Worm (Caenorhabditis elegans) whole organism, late embryonic: ENCODE measurements around the gene tag-151.

Experiments used
- C08G9.2 ChIP-seq: sonication (generic microtip); optimal IDR thresholded peaks from 2 replicates; lab custom pipeline; 2016; ENCODE audit warnings: mild to moderate bottlenecking, missing genetic modification characterization, moderate library complexity, missing compliant biosample characterization
- K02D7.2 ChIP-seq: sonication (generic microtip); optimal IDR thresholded peaks from 2 replicates; lab custom pipeline; 2017; ENCODE audit warnings: mild to moderate bottlenecking, missing genetic modification characterization, missing compliant biosample characterization
- K09A11.1 ChIP-seq: sonication (generic microtip); optimal IDR thresholded peaks from 2 replicates; lab custom pipeline; 2017; ENCODE audit warnings: antibody characterized with exemption, mild to moderate bottlenecking, missing genetic modification characterization, missing compliant biosample characterization; ENCODE audit not compliant: insufficient read depth
- T23F11.4 ChIP-seq: fragments of 200-800 bp; sonication (Bioruptor generic); optimal IDR thresholded peaks from 2 replicates; lab custom pipeline; 2018; ENCODE audit warnings: mild to moderate bottlenecking, missing genetic modification characterization, missing compliant biosample characterization
- Y22D7AL.16 ChIP-seq: sonication (generic microtip); optimal IDR thresholded peaks from 2 replicates; lab custom pipeline; 2016; ENCODE audit warnings: missing genetic modification characterization, missing compliant biosample characterization
- ahr-1 ChIP-seq: sonication (generic microtip); optimal IDR thresholded peaks from 2 replicates; lab custom pipeline; 2016; ENCODE audit warnings: missing genetic modification characterization, missing compliant biosample characterization
- ceh-19 ChIP-seq: fragments of 200-800 bp; sonication (Bioruptor generic); optimal IDR thresholded peaks from 2 replicates; lab custom pipeline; 2018; ENCODE audit warnings: mild to moderate bottlenecking, missing genetic modification characterization, missing compliant biosample characterization
- ceh-2 ChIP-seq: sonication (generic microtip); optimal IDR thresholded peaks from 2 replicates; lab custom pipeline; 2016; ENCODE audit warnings: missing genotype, missing genetic modification characterization, missing compliant biosample characterization
- ceh-30 ChIP-seq: fragments of 150-350 bp; optimal IDR thresholded peaks from 2 replicates; lab custom pipeline; 2014; ENCODE audit warnings: missing biosample characterization, missing genetic modification characterization
- ceh-34 ChIP-seq: sonication (generic microtip); optimal IDR thresholded peaks from 2 replicates; lab custom pipeline; 2016; ENCODE audit warnings: mild to moderate bottlenecking, missing genetic modification characterization, missing compliant biosample characterization
- ceh-45 ChIP-seq: fragments of 200-800 bp; sonication (Bioruptor generic); IDR thresholded peaks from 2 replicates; pipeline ENCODE4 v1.3.6; 2022; ENCODE audit warnings: missing genetic modification reagents, missing genetic modification characterization, missing compliant biosample characterization
- ceh-48 ChIP-seq: sonication (generic microtip); optimal IDR thresholded peaks from 2 replicates; lab custom pipeline; 2016; ENCODE audit warnings: missing genetic modification characterization, inconsistent platforms, missing compliant biosample characterization
- ceh-6 ChIP-seq: fragments of 200-800 bp; sonication (Bioruptor generic); optimal IDR thresholded peaks from 2 replicates; lab custom pipeline; 2018; ENCODE audit warnings: mild to moderate bottlenecking, missing genetic modification characterization, missing compliant biosample characterization
- che-1 ChIP-seq: sonication (generic microtip); optimal IDR thresholded peaks from 2 replicates; lab custom pipeline; 2016; ENCODE audit warnings: mild to moderate bottlenecking, missing genetic modification characterization, missing compliant biosample characterization
- dmd-4 ChIP-seq: sonication (generic microtip); optimal IDR thresholded peaks from 2 replicates; lab custom pipeline; 2016; ENCODE audit warnings: borderline replicate concordance, missing genetic modification characterization, missing compliant biosample characterization
- elt-2 ChIP-seq: sonication (generic microtip); optimal IDR thresholded peaks from 2 replicates; lab custom pipeline; 2016; ENCODE audit warnings: missing genetic modification reagents, missing genetic modification characterization, missing compliant biosample characterization
- fax-1 ChIP-seq: sonication (generic microtip); optimal IDR thresholded peaks from 2 replicates; lab custom pipeline; 2016; ENCODE audit warnings: missing genotype, missing genetic modification characterization, missing compliant biosample characterization
- fkh-6 ChIP-seq: sonication (generic microtip); optimal IDR thresholded peaks from 2 replicates; lab custom pipeline; 2016; ENCODE audit warnings: missing genetic modification characterization, missing compliant biosample characterization
- hlh-13 ChIP-seq: fragments of 200-800 bp; sonication (Bioruptor generic); optimal IDR thresholded peaks from 2 replicates; lab custom pipeline; 2018; ENCODE audit warnings: mild to moderate bottlenecking, missing genetic modification characterization, missing compliant biosample characterization
- hlh-30 ChIP-seq: sonication (generic microtip); optimal IDR thresholded peaks from 2 replicates; lab custom pipeline; 2017; ENCODE audit warnings: antibody characterized with exemption, missing genetic modification characterization, missing compliant biosample characterization; ENCODE audit not compliant: insufficient read depth
- hlh-8 ChIP-seq: sonication (generic microtip); optimal IDR thresholded peaks from 2 replicates; lab custom pipeline; 2016; ENCODE audit warnings: missing genotype, missing genetic modification characterization, missing compliant biosample characterization
- lim-6 ChIP-seq: sonication (generic microtip); optimal IDR thresholded peaks from 2 replicates; lab custom pipeline; 2016; ENCODE audit warnings: missing genetic modification characterization, missing compliant biosample characterization
- lin-11 ChIP-seq: fragments of 200-800 bp; sonication (Bioruptor generic); optimal IDR thresholded peaks from 2 replicates; lab custom pipeline; 2018; ENCODE audit warnings: mild to moderate bottlenecking, missing genetic modification characterization, missing compliant biosample characterization
- mec-3 ChIP-seq: sonication (generic microtip); optimal IDR thresholded peaks from 2 replicates; lab custom pipeline; 2016; ENCODE audit warnings: borderline replicate concordance, missing genetic modification characterization, missing compliant biosample characterization
- nhr-11 ChIP-seq: fragments of 150-350 bp; optimal IDR thresholded peaks from 2 replicates; lab custom pipeline; 2014; ENCODE audit warnings: missing biosample characterization, missing genetic modification characterization
- odd-2 ChIP-seq: sonication (generic microtip); optimal IDR thresholded peaks from 2 replicates; lab custom pipeline; 2017; ENCODE audit warnings: antibody characterized with exemption, mild to moderate bottlenecking, missing genetic modification characterization, missing compliant biosample characterization
- pag-3 ChIP-seq: sonication (generic microtip); optimal IDR thresholded peaks from 2 replicates; lab custom pipeline; 2016; ENCODE audit warnings: missing compliant biosample characterization, missing genetic modification characterization, borderline replicate concordance
- pat-9 ChIP-seq: fragments of 200-800 bp; sonication (Bioruptor generic); optimal IDR thresholded peaks from 2 replicates; lab custom pipeline; 2018; ENCODE audit warnings: mild to moderate bottlenecking, missing genetic modification characterization, moderate library complexity, missing compliant biosample characterization
- pax-1 ChIP-seq: fragments of 150-350 bp; optimal IDR thresholded peaks from 2 replicates; lab custom pipeline; 2014; ENCODE audit warnings: missing biosample characterization, missing genetic modification characterization
- pha-2 ChIP-seq: sonication (generic microtip); optimal IDR thresholded peaks from 2 replicates; lab custom pipeline; 2017; ENCODE audit warnings: mild to moderate bottlenecking, missing genetic modification characterization, missing compliant biosample characterization
- pqm-1 ChIP-seq: sonication (generic microtip); optimal IDR thresholded peaks from 2 replicates; lab custom pipeline; 2016; ENCODE audit warnings: missing genetic modification characterization, missing compliant biosample characterization
- pros-1 ChIP-seq: fragments of 150-350 bp; optimal IDR thresholded peaks from 2 replicates; lab custom pipeline; 2014; ENCODE audit warnings: missing biosample characterization, missing genetic modification reagents, missing genetic modification characterization
- rnt-1 ChIP-seq: sonication (generic microtip); optimal IDR thresholded peaks from 2 replicates; lab custom pipeline; 2016; ENCODE audit warnings: missing genetic modification characterization, missing compliant biosample characterization
- sdc-2 ChIP-seq: sonication (generic microtip); optimal IDR thresholded peaks from 2 replicates; lab custom pipeline; 2016; ENCODE audit warnings: missing genotype, missing genetic modification characterization, missing compliant biosample characterization
- sox-2 ChIP-seq: fragments of 200-800 bp; sonication (Bioruptor generic); IDR thresholded peaks from 2 replicates; pipeline ENCODE4 v1.3.6; 2022; ENCODE audit warnings: missing genetic modification reagents, missing genetic modification characterization, missing compliant biosample characterization
- syd-9 ChIP-seq: sonication (generic microtip); optimal IDR thresholded peaks from 2 replicates; lab custom pipeline; 2016; ENCODE audit warnings: mild to moderate bottlenecking, missing genetic modification characterization, moderate library complexity, missing compliant biosample characterization
- ttx-3 ChIP-seq: sonication (generic microtip); optimal IDR thresholded peaks from 2 replicates; lab custom pipeline; 2016; ENCODE audit warnings: missing genetic modification reagents, missing genetic modification characterization, missing compliant biosample characterization
- unc-42 ChIP-seq: sonication (generic microtip); optimal IDR thresholded peaks from 2 replicates; lab custom pipeline; 2016; ENCODE audit warnings: missing genotype, missing genetic modification characterization, missing compliant biosample characterization
- unc-55 ChIP-seq: sonication (generic microtip); optimal IDR thresholded peaks from 2 replicates; lab custom pipeline; 2017; ENCODE audit warnings: missing biosample characterization, missing genetic modification reagents, missing genetic modification characterization
- zip-5 ChIP-seq: sonication (generic microtip); optimal IDR thresholded peaks from 2 replicates; lab custom pipeline; 2016; ENCODE audit warnings: missing genetic modification characterization, missing compliant biosample characterization
- ztf-16 ChIP-seq: sonication (generic microtip); optimal IDR thresholded peaks from 2 replicates; lab custom pipeline; 2017; ENCODE audit warnings: missing genetic modification characterization, missing compliant biosample characterization

Gene tag-151

DNA sequence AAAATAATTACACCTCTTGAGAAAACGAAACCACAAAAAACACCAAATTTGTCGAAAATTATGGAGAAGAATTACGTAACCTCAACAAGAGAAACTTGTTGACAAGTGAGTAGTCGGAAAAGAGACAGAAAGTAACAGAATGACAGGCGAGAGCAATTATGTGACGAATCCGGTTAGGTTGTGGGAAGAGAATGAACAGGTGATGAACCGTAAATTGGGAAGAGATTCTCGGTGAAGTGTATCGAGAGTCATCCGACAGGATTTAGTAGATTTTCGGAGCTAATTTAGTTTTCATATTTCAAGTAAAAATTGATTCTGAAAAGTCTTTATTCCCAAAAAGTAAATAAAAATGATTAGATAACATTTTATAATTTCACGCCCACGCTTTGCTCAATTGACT is 28.7 kb upstream of the tag-151 start, which contains the start of gene T05A7.7:
Gene T05A7.7, minus strand, starts transcription at position 101 of the 400 bp plus-strand sequence.
- TF ChIP-seq K09A11.1 = no peak
- no peak for TF ChIP-seq syd-9 (tag; lab: Kevin White, UChicago)
- no peak for TF ChIP-seq pha-2 (tag; lab: Kevin White, UChicago)
- TF ChIP-seq sdc-2 = no peak
- no peak for TF ChIP-seq zip-5 (tag; lab: Kevin White, UChicago)
- no peak for TF ChIP-seq lin-11 (tag; lab: Kevin White, UChicago)
- TF ChIP-seq pag-3 = no peak
- TF ChIP-seq ttx-3 (tag; lab: Kevin White, UChicago) = no peak
- no peak for TF ChIP-seq sox-2 (GFP tag; lab: Robert Waterston, UW)
- TF ChIP-seq pat-9 (tag; lab: Kevin White, UChicago) = no peak
- TF ChIP-seq ceh-34 (tag; lab: Kevin White, UChicago) = no peak
- TF ChIP-seq, all 69 proteins: peak for 0

DNA sequence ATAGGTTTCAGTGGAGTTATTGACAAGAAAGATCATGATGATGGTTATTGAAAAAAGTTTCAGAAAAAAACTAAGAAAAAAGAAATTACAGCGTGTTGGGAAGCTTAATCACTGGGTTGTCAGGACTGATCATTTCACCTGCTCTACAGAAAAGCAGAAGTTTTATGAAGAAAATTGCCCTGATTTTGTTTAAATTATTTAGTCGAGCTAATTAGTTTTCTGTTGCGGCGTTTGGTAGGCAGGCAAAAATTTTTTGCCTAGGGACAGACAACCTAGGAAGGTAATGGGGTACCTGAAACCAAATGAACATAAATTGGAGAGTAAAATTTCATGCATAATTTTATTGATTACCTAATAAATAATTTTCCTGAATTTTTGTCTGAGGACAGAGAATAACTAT is 26.4 kb upstream of the tag-151 start, which contains the start of gene sre-40:
Gene sre-40, minus strand, starts transcription at position 101 of the 400 bp plus-strand sequence.
- TF ChIP-seq zip-5 (tag; lab: Kevin White, UChicago) = no peak
- TF ChIP-seq T23F11.4 = no peak
- TF ChIP-seq lim-6 (tag; lab: Kevin White, UChicago) = no peak
- no peak for TF ChIP-seq hlh-13 (GFP tag; lab: Kevin White, UChicago)
- TF ChIP-seq odd-2 = no peak
- TF ChIP-seq fkh-6 = no peak
- TF ChIP-seq hlh-8 = no peak
- no peak for TF ChIP-seq K09A11.1
- TF ChIP-seq hlh-30 (tag; lab: Kevin White, UChicago) = no peak
- TF ChIP-seq ceh-6 (GFP tag; lab: Kevin White, UChicago) = no peak
- TF ChIP-seq C08G9.2 (tag; lab: Kevin White, UChicago) = no peak
- no peak for TF ChIP-seq ceh-48

DNA sequence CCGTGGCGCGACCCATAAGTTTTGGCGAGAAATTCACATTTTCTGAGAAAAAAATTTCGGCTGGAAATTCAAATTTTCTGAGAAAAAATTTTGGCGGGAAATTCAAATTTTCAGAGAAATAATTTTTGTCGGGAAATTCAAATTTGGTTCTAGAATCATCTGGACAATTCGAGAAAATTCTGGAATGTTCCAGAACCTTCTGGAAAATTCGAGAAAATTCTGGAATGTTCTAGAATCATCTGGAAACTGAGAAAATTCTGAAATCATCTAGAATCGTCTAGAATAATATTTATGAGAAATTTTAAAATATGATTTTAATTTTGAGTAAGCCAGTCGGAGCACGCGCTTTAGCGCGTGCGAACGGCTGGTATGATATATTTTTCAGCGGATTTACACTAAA is 25.2 kb upstream of the tag-151 start:
- no peak for TF ChIP-seq nhr-11
- TF ChIP-seq ttx-3 (tag; lab: Kevin White, UChicago) = no peak
- no peak for TF ChIP-seq T23F11.4
- no peak for TF ChIP-seq ahr-1
- no peak for TF ChIP-seq ztf-16 (tag; lab: Kevin White, UChicago)
- TF ChIP-seq sox-2 (GFP tag; lab: Robert Waterston, UW) = no peak

DNA sequence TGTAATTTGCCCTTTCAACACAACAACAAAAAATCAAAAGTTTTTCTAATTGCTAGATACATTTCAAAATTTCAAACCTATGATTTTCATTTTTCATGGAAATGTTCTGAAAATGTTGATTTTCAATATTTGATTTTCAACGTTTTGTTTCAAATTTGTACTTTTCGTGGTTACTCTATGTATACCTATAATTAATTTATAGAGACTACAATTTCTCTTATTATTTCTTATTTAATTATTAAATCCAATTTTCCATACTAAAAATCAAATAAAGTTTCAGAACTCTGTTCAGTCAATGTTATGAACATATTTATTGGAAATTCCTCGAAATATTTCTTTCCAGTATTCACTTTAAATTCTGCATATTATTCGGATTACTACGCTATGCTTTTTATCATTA is 23.1 kb upstream of the tag-151 start, which contains the start of gene sre-39:
Gene sre-39, plus strand, starts transcription at position 301 of the 400 bp plus-strand sequence.
- no peak for TF ChIP-seq K02D7.2
- TF ChIP-seq pat-9 (tag; lab: Kevin White, UChicago) = no peak

DNA sequence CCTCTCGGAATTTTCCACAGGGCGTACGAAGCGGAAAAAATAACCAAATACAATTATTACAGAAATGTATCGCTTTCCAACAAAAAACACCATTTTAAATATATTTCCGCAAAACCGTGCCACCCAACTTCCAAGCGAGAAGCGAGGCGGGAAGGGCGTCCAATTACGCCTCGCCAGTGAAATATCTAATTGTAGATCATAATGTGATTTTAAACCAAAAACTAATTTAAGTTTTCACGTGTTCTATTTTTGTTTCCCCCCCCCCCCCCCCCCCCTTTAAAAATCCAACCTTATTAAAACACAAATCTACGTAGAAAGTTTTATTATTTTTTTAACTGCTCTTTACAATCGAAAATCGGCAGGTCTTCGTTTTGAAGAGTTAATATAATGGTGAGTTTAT is 20.6 kb upstream of the tag-151 start, which contains the start of gene F10G7.12:
Gene F10G7.12, plus strand, starts transcription at position 301 of the 400 bp plus-strand sequence.
- TF ChIP-seq ceh-19 (no peak), Y22D7AL.16 (tag; lab: Kevin White, UChicago) (no peak), elt-2 (tag; lab: Kevin White, UChicago) (no peak), pqm-1 (tag; lab: Kevin White, UChicago) (no peak), ceh-45 (GFP tag; lab: Robert Waterston, UW) (no peak), odd-2 (no peak), pros-1 (tag; lab: Kevin White, UChicago) (no peak), che-1 (tag; lab: Kevin White, UChicago) (no peak), lin-11 (tag; lab: Kevin White, UChicago) (no peak), unc-42 (tag; lab: Kevin White, UChicago) (no peak), ceh-30 (tag; lab: Kevin White, UChicago) (no peak), fax-1 (tag; lab: Kevin White, UChicago) (no peak), rnt-1 (tag; lab: Kevin White, UChicago) (no peak), pha-2 (tag; lab: Kevin White, UChicago) (no peak), mec-3 (tag; lab: Kevin White, UChicago) (no peak), dmd-4 (no peak), unc-55 (GFP tag; lab: Kevin White, UChicago) (no peak), ceh-2 (tag; lab: Kevin White, UChicago) (no peak), pax-1 (tag; lab: Kevin White, UChicago) (no peak)
